Worm (Caenorhabditis elegans): ENCODE measurements around the gene gst-3.

The gst-3 gene

ce11 chrIV:10174932-10175732 lies 35.1 kb upstream of the gst-3 start (continued):
- TF ChIP-seq snpc-1.1 (tag; optimal IDR thresholded peaks at IDR 0.05; ENCODE audit: insufficient read depth): no peak
- TF ChIP-seq bed-1 (GFP tag; IDR thresholded peaks at IDR 0.05): no peak
- TF ChIP-seq ceh-79 (tag; optimal IDR thresholded peaks at IDR 0.05): no peak
- TF ChIP-seq nhr-27 (tag; optimal IDR thresholded peaks at IDR 0.05): no peak
- TF ChIP-seq mes-4 (tag; optimal IDR thresholded peaks at IDR 0.05): no peak
- no peak for TF ChIP-seq lin-35 (GFP tag; optimal IDR thresholded peaks at IDR 0.05)
- no peak for TF ChIP-seq F55B11.4 (tag; optimal IDR thresholded peaks at IDR 0.05; ENCODE audit: borderline replicate concordance, insufficient read depth)
- no peak for TF ChIP-seq ekl-4 (GFP tag; IDR thresholded peaks at IDR 0.05)
- TF ChIP-seq attf-5 (GFP tag; optimal IDR thresholded peaks at IDR 0.05): peak; percentile 42
- no peak for TF ChIP-seq egl-18 (GFP tag; IDR thresholded peaks at IDR 0.05)
- no peak for TF ChIP-seq tbx-9 (tag; optimal IDR thresholded peaks at IDR 0.05; ENCODE audit: borderline replicate concordance)
- TF ChIP-seq madf-10 (tag; optimal IDR thresholded peaks at IDR 0.05): no peak
- no peak for TF ChIP-seq ztf-6 (GFP tag; IDR thresholded peaks at IDR 0.05)
- TF ChIP-seq lir-1 (GFP tag; conservative IDR thresholded peaks at IDR 0.05): no peak
- no peak for TF ChIP-seq unc-62 (GFP tag; optimal IDR thresholded peaks at IDR 0.05)
- TF ChIP-seq ztf-26 (tag; optimal IDR thresholded peaks at IDR 0.05): no peak
- no peak for TF ChIP-seq B0261.1 (tag; optimal IDR thresholded peaks at IDR 0.05)
- peak; percentile 20; the same call in 1 of the 2 replicates for TF ChIP-seq cebp-1 (GFP tag; IDR thresholded peaks at IDR 0.05)
- peak; percentile 33 for TF ChIP-seq cebp-1 (tag; optimal IDR thresholded peaks at IDR 0.05)
- no peak for TF ChIP-seq T26A5.8 (tag; optimal IDR thresholded peaks at IDR 0.05)
- no peak for TF ChIP-seq ccch-3 (GFP tag; optimal IDR thresholded peaks at IDR 0.05)
- TF ChIP-seq nhr-120 (GFP tag; IDR thresholded peaks at IDR 0.05): no peak
- 0 out of 2 replicates have a peak, but pooled peaks have one; percentile 13 for TF ChIP-seq attf-3 (GFP tag; conservative IDR thresholded peaks at IDR 0.05)
- no peak for TF ChIP-seq atf-7 (tag; optimal IDR thresholded peaks at IDR 0.05)
- no peak for TF ChIP-seq ceh-40 (GFP tag; IDR thresholded peaks at IDR 0.05)
- TF ChIP-seq zim-3 (tag; optimal IDR thresholded peaks at IDR 0.05): no peak
- no peak for TF ChIP-seq ceh-27 (GFP tag; optimal IDR thresholded peaks at IDR 0.05)
- TF ChIP-seq ztf-25 (GFP tag; IDR thresholded peaks at IDR 0.05): no peak
- TF ChIP-seq K11D2.4 (GFP tag; IDR thresholded peaks at IDR 0.05): no peak
- TF ChIP-seq dox-1 (GFP tag; IDR thresholded peaks at IDR 0.05): 0 out of 2 replicates have a peak, but pooled peaks have one; percentile 15
- no peak for TF ChIP-seq nfya-2 (GFP tag; IDR thresholded peaks at IDR 0.05)
- TF ChIP-seq zfh-2 (GFP tag; conservative IDR thresholded peaks at IDR 0.05): peak; percentile 87
- TF ChIP-seq chd-7 (tag; optimal IDR thresholded peaks at IDR 0.05): no peak
- no peak for TF ChIP-seq hlh-26 (GFP tag; conservative IDR thresholded peaks at IDR 0.05)
- 0 out of 2 replicates have a peak, but pooled peaks have one; percentile 5 for TF ChIP-seq F33H1.4 (GFP tag; IDR thresholded peaks at IDR 0.05)
- no peak for TF ChIP-seq rpc-1 (optimal IDR thresholded peaks at IDR 0.05)
- TF ChIP-seq rpc-1 (tag; optimal IDR thresholded peaks at IDR 0.05): no peak
- TF ChIP-seq egl-44 (GFP tag; IDR thresholded peaks at IDR 0.05): no peak
- no peak for TF ChIP-seq ztf-18 (tag; optimal IDR thresholded peaks at IDR 0.05)
- peak; percentile 54; the same call in 1 of the 2 replicates for TF ChIP-seq nfyb-1 (GFP tag; IDR thresholded peaks at IDR 0.05)
- TF ChIP-seq ama-1 (optimal IDR thresholded peaks at IDR 0.05): no peak
- no peak for TF ChIP-seq ama-1 (GFP tag; optimal IDR thresholded peaks at IDR 0.05)
- TF ChIP-seq bed-2 (GFP tag; IDR thresholded peaks at IDR 0.05): no peak
- TF ChIP-seq efl-1 (GFP tag; optimal IDR thresholded peaks at IDR 0.05): no peak

Measured in whole organism, young adult.